Worm (Caenorhabditis elegans) whole organism, L1 larva: Measurements from ENCODE around the gene F59A1.11.

ENCODE experiments used
- C34B4.2 ChIP-seq: sonication (generic microtip); optimal IDR thresholded peaks from 2 replicates; lab custom pipeline; 2017; ENCODE audit warnings: mild to moderate bottlenecking, missing genetic modification characterization, missing compliant biosample characterization
- F16B12.6 ChIP-seq: fragments of 150-350 bp; optimal IDR thresholded peaks from 2 replicates; lab custom pipeline; 2014; ENCODE audit warnings: missing biosample characterization, missing genetic modification characterization
- aha-1 ChIP-seq: fragments of 150-350 bp; optimal IDR thresholded peaks from 2 replicates; lab custom pipeline; 2014; ENCODE audit warnings: missing biosample characterization, missing genetic modification characterization
- alr-1 ChIP-seq: fragments of 200-800 bp; sonication (Bioruptor generic); optimal IDR thresholded peaks from 2 replicates; lab custom pipeline; 2018; ENCODE audit warnings: borderline replicate concordance, mild to moderate bottlenecking, missing genetic modification characterization, missing compliant biosample characterization
- ama-1 ChIP-seq: fragments of 150-350 bp; optimal IDR thresholded peaks from 2 replicates; lab custom pipeline; 2014
- ceh-88 ChIP-seq: fragments of 200-800 bp; sonication (Bioruptor generic); IDR thresholded peaks from 2 replicates; pipeline ENCODE4 v1.3.6; 2022; ENCODE audit warnings: missing genetic modification characterization, missing compliant biosample characterization
- egl-27 ChIP-seq, 2 experiments: fragments of 150-350 bp in 1 of 2; sonication (generic microtip); optimal IDR thresholded peaks; 3 replicates each; lab custom pipeline; 2017 to 2018; ENCODE audit warnings: missing biosample characterization in 2 of 2, missing genetic modification characterization in 2 of 2, missing genetic modification reagents in 2 of 2
- elt-2 ChIP-seq: sonication (generic microtip); optimal IDR thresholded peaks from 2 replicates; lab custom pipeline; 2016; ENCODE audit warnings: missing genetic modification characterization, mild to moderate bottlenecking, inconsistent platforms, missing compliant biosample characterization, missing genetic modification reagents
- ets-5 ChIP-seq: fragments of 200-800 bp; sonication (Bioruptor generic); IDR thresholded peaks from 2 replicates; pipeline ENCODE4 v1.3.6; 2022; ENCODE audit warnings: missing genetic modification characterization, missing compliant biosample characterization
- fkh-10 ChIP-seq: sonication (generic microtip); optimal IDR thresholded peaks from 2 replicates; lab custom pipeline; 2017; ENCODE audit warnings: missing biosample characterization, missing genetic modification reagents, missing genetic modification characterization
- fkh-4 ChIP-seq: sonication (generic microtip); optimal IDR thresholded peaks from 2 replicates; lab custom pipeline; 2016; ENCODE audit warnings: missing compliant biosample characterization, missing genetic modification characterization, borderline replicate concordance
- isw-1 ChIP-seq: fragments of 200-800 bp; sonication (Bioruptor generic); IDR thresholded peaks from 2 replicates; pipeline ENCODE4 v1.3.6; 2022; ENCODE audit warnings: missing genetic modification characterization, missing compliant biosample characterization
- jun-1 ChIP-seq: fragments of 150-350 bp; optimal IDR thresholded peaks from 2 replicates; lab custom pipeline; 2014; ENCODE audit warnings: missing biosample characterization, missing genetic modification reagents, missing genetic modification characterization
- lin-13 ChIP-seq: fragments of 150-350 bp; optimal IDR thresholded peaks from 2 replicates; lab custom pipeline; 2014; ENCODE audit warnings: missing biosample characterization, missing genetic modification reagents, missing genetic modification characterization
- lin-14 ChIP-seq: fragments of 200-800 bp; sonication (Bioruptor generic); optimal IDR thresholded peaks from 2 replicates; lab custom pipeline; 2018; ENCODE audit warnings: mild to moderate bottlenecking, missing genetic modification characterization, moderate library complexity, missing compliant biosample characterization
- lin-35 ChIP-seq, 2 experiments: fragments of 150-350 bp; optimal IDR thresholded peaks; 2 replicates each; lab custom pipeline; 2014; ENCODE audit warnings: missing biosample characterization in 2 of 2, missing genetic modification characterization in 2 of 2, missing genetic modification reagents in 2 of 2
- lin-39 ChIP-seq: fragments of 150-350 bp; optimal IDR thresholded peaks from 2 replicates; lab custom pipeline; 2014; ENCODE audit warnings: missing biosample characterization, missing genetic modification reagents, missing genetic modification characterization
- mab-9 ChIP-seq: fragments of 200-800 bp; sonication (Bioruptor generic); IDR thresholded peaks from 2 replicates; pipeline ENCODE4 v1.3.6; 2022; ENCODE audit warnings: missing genetic modification reagents, missing genetic modification characterization, missing compliant biosample characterization
- mef-2 ChIP-seq: fragments of 150-350 bp; optimal IDR thresholded peaks from 2 replicates; lab custom pipeline; 2014; ENCODE audit warnings: missing biosample characterization, missing genetic modification characterization
- mep-1 ChIP-seq: fragments of 150-350 bp; optimal IDR thresholded peaks from 2 replicates; lab custom pipeline; 2014; ENCODE audit warnings: missing biosample characterization, missing genetic modification characterization
- nhr-11 ChIP-seq: fragments of 150-350 bp; optimal IDR thresholded peaks from 2 replicates; lab custom pipeline; 2014; ENCODE audit warnings: missing biosample characterization, missing genetic modification characterization
- nhr-12 ChIP-seq: sonication (generic microtip); optimal IDR thresholded peaks from 2 replicates; lab custom pipeline; 2017; ENCODE audit warnings: missing biosample characterization, missing genetic modification characterization
- nhr-20 ChIP-seq: sonication (generic microtip); optimal IDR thresholded peaks from 2 replicates; lab custom pipeline; 2016; ENCODE audit warnings: mild to moderate bottlenecking, missing genetic modification characterization, missing compliant biosample characterization
- nhr-28 ChIP-seq: fragments of 150-350 bp; optimal IDR thresholded peaks from 2 replicates; lab custom pipeline; 2014; ENCODE audit warnings: missing biosample characterization, missing genetic modification characterization
- nhr-47 ChIP-seq: sonication (generic microtip); optimal IDR thresholded peaks from 2 replicates; lab custom pipeline; 2016; ENCODE audit warnings: mild to moderate bottlenecking, missing genetic modification characterization, moderate library complexity, missing compliant biosample characterization
- nhr-76 ChIP-seq: sonication (generic microtip); optimal IDR thresholded peaks from 2 replicates; lab custom pipeline; 2017; ENCODE audit warnings: missing biosample characterization, missing genetic modification characterization
- pax-3 ChIP-seq: fragments of 200-800 bp; sonication (Bioruptor generic); optimal IDR thresholded peaks from 2 replicates; lab custom pipeline; 2018; ENCODE audit warnings: mild to moderate bottlenecking, missing genetic modification characterization, moderate library complexity, missing compliant biosample characterization
- pqm-1 ChIP-seq: sonication (generic microtip); optimal IDR thresholded peaks from 3 replicates; lab custom pipeline; 2017; ENCODE audit warnings: missing biosample characterization, missing genetic modification characterization
- rnt-1 ChIP-seq: sonication (generic microtip); optimal IDR thresholded peaks from 2 replicates; lab custom pipeline; 2016; ENCODE audit warnings: mild to moderate bottlenecking, missing genetic modification characterization, moderate library complexity, missing compliant biosample characterization
- skn-1 ChIP-seq: fragments of 150-350 bp; optimal IDR thresholded peaks from 2 replicates; lab custom pipeline; 2014; ENCODE audit warnings: missing biosample characterization, missing genetic modification characterization
- snpc-4 ChIP-seq: fragments of 150-350 bp; optimal IDR thresholded peaks from 2 replicates; lab custom pipeline; 2014; ENCODE audit warnings: missing biosample characterization, missing genetic modification characterization
- sup-37 ChIP-seq: fragments of 200-800 bp; sonication (Bioruptor generic); optimal IDR thresholded peaks from 2 replicates; lab custom pipeline; 2018; ENCODE audit warnings: mild to moderate bottlenecking, missing genetic modification characterization, missing compliant biosample characterization
- tlp-1 ChIP-seq: fragments of 150-350 bp; optimal IDR thresholded peaks from 2 replicates; lab custom pipeline; 2014; ENCODE audit warnings: missing biosample characterization, missing genetic modification characterization
- unc-130 ChIP-seq: fragments of 150-350 bp; optimal IDR thresholded peaks from 2 replicates; lab custom pipeline; 2017; ENCODE audit warnings: missing biosample characterization, missing genetic modification characterization, inconsistent platforms
- unc-30 ChIP-seq: sonication (generic microtip); optimal IDR thresholded peaks from 2 replicates; lab custom pipeline; 2017; ENCODE audit warnings: missing biosample characterization, missing genetic modification characterization
- unc-62 ChIP-seq: fragments of 150-350 bp; optimal IDR thresholded peaks from 2 replicates; lab custom pipeline; 2014; ENCODE audit warnings: missing biosample characterization, missing genetic modification reagents, missing genetic modification characterization
- unc-98 ChIP-seq: fragments of 200-800 bp; sonication (Bioruptor generic); IDR thresholded peaks from 2 replicates; pipeline ENCODE4 v1.3.6; 2022; ENCODE audit warnings: missing genetic modification characterization, missing compliant biosample characterization
- vab-15 ChIP-seq: sonication (generic microtip); optimal IDR thresholded peaks from 2 replicates; lab custom pipeline; 2017; ENCODE audit warnings: missing genotype, mild to moderate bottlenecking, missing genetic modification characterization, missing compliant biosample characterization
- zag-1 ChIP-seq: fragments of 150-350 bp; optimal IDR thresholded peaks from 2 replicates; lab custom pipeline; 2014; ENCODE audit warnings: missing biosample characterization, missing genetic modification characterization
- ztf-11 ChIP-seq, 2 experiments: sonication (generic microtip); optimal IDR thresholded peaks; 2 replicates each; lab custom pipeline; 2016 to 2017; ENCODE audit warnings: missing genetic modification characterization in 2 of 2, missing biosample characterization in 1 of 2, missing compliant biosample characterization in 1 of 2

The F59A1.11 gene

ce11 chrV:17676553-17676952 is 10.7 kb upstream of the F59A1.11 start, which contains the start of gene str-92:
str-92 (minus strand) TSS chrV:17676653.
- TF ChIP-seq isw-1: no peak

- no peak for TF ChIP-seq vab-15 (tag; lab: Kevin White, UChicago)
- TF ChIP-seq fkh-4: no peak
- TF ChIP-seq ztf-11 (tag; optimal IDR thresholded peaks at IDR 0.05; lab: Kevin White, UChicago): no peak
- TF ChIP-seq jun-1: no peak
- no peak for TF ChIP-seq unc-62 (GFP tag; lab: Kevin White, UChicago)
- no peak for TF ChIP-seq unc-30 (tag; lab: Kevin White, UChicago)
- no peak for TF ChIP-seq pax-3 (tag; lab: Kevin White, UChicago)
- no peak for TF ChIP-seq lin-14
- TF ChIP-seq zag-1: no peak
Measured at ce11 chrV:17673343-17673742, 7.5 kb upstream of the F59A1.11 start, which contains the start of gene str-93. str-93 (minus strand) TSS chrV:17673443.

ce11 chrV:17668531-17668930 is 2.7 kb upstream of the F59A1.11 start, which contains the start of gene str-89:
str-89 (plus strand) TSS chrV:17668831.
- TF ChIP-seq egl-27 (tag; optimal IDR thresholded peaks at IDR 0.05; lab: Kevin White, UChicago) (no peak), C34B4.2 (tag; lab: Kevin White, UChicago) (no peak), lin-39 (no peak), tlp-1 (no peak), unc-62 (GFP tag; lab: Kevin White, UChicago) (no peak), mab-9 (GFP tag; lab: Robert Waterston, UW) (no peak), unc-98 (GFP tag; lab: Robert Waterston, UW) (no peak), lin-13 (no peak), mep-1 (no peak), snpc-4 (no peak)

- TF ChIP-seq nhr-28 (tag; lab: Kevin White, UChicago) (no peak), F16B12.6 (no peak), ama-1 (lab: Kevin White, UChicago) (no peak), sup-37 (GFP tag; lab: Kevin White, UChicago) (no peak), fkh-4 (no peak), alr-1 (tag; lab: Kevin White, UChicago) (no peak), jun-1 (no peak), nhr-47 (no peak), unc-130 (no peak), nhr-76 (tag; lab: Kevin White, UChicago) (no peak), snpc-4 (no peak), mef-2 (no peak), vab-15 (tag; lab: Kevin White, UChicago) (no peak), fkh-10 (GFP tag; lab: Kevin White, UChicago) (no peak)
Measured at ce11 chrV:17667676-17668075, 1.9 kb upstream of the F59A1.11 start, which contains the start of gene F59A1.12. F59A1.12 (minus strand) TSS chrV:17667776.

- no peak for TF ChIP-seq aha-1
Measured at ce11 chrV:17664367-17664766, 1.4 kb downstream of the F59A1.11 start.

- TF ChIP-seq ceh-88 (GFP tag; lab: Robert Waterston, UW) (no peak), sup-37 (GFP tag; lab: Kevin White, UChicago) (no peak), rnt-1 (tag; lab: Kevin White, UChicago) (no peak), nhr-12 (tag; lab: Kevin White, UChicago) (no peak), skn-1 (tag; lab: Kevin White, UChicago) (no peak), nhr-11 (no peak), aha-1 (no peak), lin-35 (GFP tag; optimal IDR thresholded peaks at IDR 0.05; lab: Kevin White, UChicago) (peak in 1 of 2 experiments; percentile 4), nhr-20 (tag; lab: Kevin White, UChicago) (peak; percentile 44), pqm-1 (tag; lab: Kevin White, UChicago) (peak; percentile 69), elt-2 (tag; lab: Kevin White, UChicago) (peak; percentile 93), ets-5 (GFP tag; lab: Robert Waterston, UW) (no peak), tlp-1 (no peak), fkh-10 (GFP tag; lab: Kevin White, UChicago) (no peak), lin-39 (no peak)
Measured at ce11 chrV:17662260-17662659, 3.5 kb downstream of the F59A1.11 start.
